Worm (Caenorhabditis elegans) whole organism, young adult: ENCODE data around the gene B0228.6.

ENCODE experiments used
- B0336.3 ChIP-seq: fragments of 200-800 bp; sonication (Bioruptor generic); IDR thresholded peaks from 2 replicates; pipeline ENCODE4 v1.3.6; 2022; ENCODE audit warnings: missing genetic modification characterization, missing compliant biosample characterization
- C06A6.2 ChIP-seq: fragments of 200-800 bp; sonication (Bioruptor generic); conservative IDR thresholded peaks from 2 replicates; pipeline ENCODE4 v1.3.6; 2022; ENCODE audit warnings: missing genetic modification characterization, missing compliant biosample characterization
- F49E8.2 ChIP-seq: sonication (generic microtip); optimal IDR thresholded peaks from 3 replicates; lab custom pipeline; 2017; ENCODE audit warnings: missing genetic modification characterization, mild to moderate bottlenecking, missing compliant biosample characterization, antibody characterized with exemption, moderate library complexity; ENCODE audit not compliant: insufficient read depth
- F52B5.7 ChIP-seq: sonication (generic microtip); optimal IDR thresholded peaks from 2 replicates; lab custom pipeline; 2016; ENCODE audit warnings: mild to moderate bottlenecking, missing genetic modification characterization, missing compliant biosample characterization
- F55B11.4 ChIP-seq: sonication (generic microtip); optimal IDR thresholded peaks from 2 replicates; lab custom pipeline; 2016; ENCODE audit warnings: missing compliant biosample characterization, missing genetic modification characterization, borderline replicate concordance; ENCODE audit not compliant: insufficient read depth
- K11D2.4 ChIP-seq: fragments of 200-800 bp; sonication (Bioruptor generic); IDR thresholded peaks from 2 replicates; pipeline ENCODE4 v1.3.6; 2022; ENCODE audit warnings: missing genetic modification reagents, missing genetic modification characterization, missing compliant biosample characterization
- Y56A3A.18 ChIP-seq: fragments of 200-800 bp; sonication (Bioruptor generic); IDR thresholded peaks from 2 replicates; pipeline ENCODE4 v1.3.6; 2022; ENCODE audit warnings: missing genetic modification reagents, missing genetic modification characterization, missing compliant biosample characterization
- attf-6 ChIP-seq: fragments of 200-800 bp; sonication (Bioruptor generic); IDR thresholded peaks from 2 replicates; pipeline ENCODE4 v1.3.6; 2022; ENCODE audit warnings: missing genetic modification reagents, missing genetic modification characterization, missing compliant biosample characterization
- ccch-3 ChIP-seq: fragments of 200-800 bp; sonication (Bioruptor generic); optimal IDR thresholded peaks from 2 replicates; lab custom pipeline; 2018; ENCODE audit warnings: mild to moderate bottlenecking, missing genetic modification characterization, missing compliant biosample characterization
- cebp-1 ChIP-seq, 2 experiments: fragments of 200-800 bp in 1 of 2; sonication (Bioruptor generic) in 1 of 2; sonication (generic microtip) in 1 of 2; IDR thresholded peaks in 1 of 2; optimal IDR thresholded peaks in 1 of 2; 2 replicates each; pipeline versions ENCODE4 v1.3.6 to Lab custom; 2017 to 2022; ENCODE audit warnings: missing compliant biosample characterization in 2 of 2, missing genetic modification characterization in 2 of 2, mild to moderate bottlenecking in 1 of 2, missing genetic modification reagents in 1 of 2, moderate library complexity in 1 of 2
- cebp-2 ChIP-seq: fragments of 200-800 bp; sonication (Bioruptor generic); IDR thresholded peaks from 2 replicates; pipeline ENCODE4 v1.3.6; 2022; ENCODE audit warnings: missing genetic modification characterization, missing compliant biosample characterization
- ceh-100 ChIP-seq: fragments of 200-800 bp; sonication (Bioruptor generic); IDR thresholded peaks from 2 replicates; pipeline ENCODE4 v1.3.6; 2022; ENCODE audit warnings: missing genetic modification reagents, missing genetic modification characterization, missing compliant biosample characterization
- ceh-27 ChIP-seq: fragments of 200-800 bp; sonication (Bioruptor generic); optimal IDR thresholded peaks from 2 replicates; lab custom pipeline; 2018; ENCODE audit warnings: mild to moderate bottlenecking, missing genetic modification characterization, moderate library complexity, missing compliant biosample characterization
- dox-1 ChIP-seq: fragments of 200-800 bp; sonication (Bioruptor generic); IDR thresholded peaks from 2 replicates; pipeline ENCODE4 v1.3.6; 2022; ENCODE audit warnings: missing genetic modification reagents, missing genetic modification characterization, missing compliant biosample characterization
- egrh-3 ChIP-seq: fragments of 200-800 bp; sonication (Bioruptor generic); IDR thresholded peaks from 2 replicates; pipeline ENCODE4 v1.3.6; 2022; ENCODE audit warnings: missing genetic modification reagents, missing genetic modification characterization, missing compliant biosample characterization
- ets-4 ChIP-seq: fragments of 200-800 bp; sonication (Bioruptor generic); optimal IDR thresholded peaks from 2 replicates; lab custom pipeline; 2018; ENCODE audit warnings: mild to moderate bottlenecking, missing genetic modification characterization, missing compliant biosample characterization
- gei-17 ChIP-seq: fragments of 200-800 bp; sonication (Bioruptor generic); optimal IDR thresholded peaks from 2 replicates; lab custom pipeline; 2018; ENCODE audit warnings: mild to moderate bottlenecking, missing genetic modification characterization, missing compliant biosample characterization
- hsf-1 ChIP-seq: fragments of 200-800 bp; sonication (Bioruptor generic); IDR thresholded peaks from 2 replicates; pipeline ENCODE4 v1.3.6; 2022; ENCODE audit warnings: missing genetic modification reagents, missing genetic modification characterization, missing compliant biosample characterization
- let-607 ChIP-seq, 2 experiments: fragments of 200-800 bp in 1 of 2; sonication (Bioruptor generic) in 1 of 2; sonication (generic microtip) in 1 of 2; optimal IDR thresholded peaks; 2 replicates each; lab custom pipeline; 2016 to 2018; ENCODE audit warnings: mild to moderate bottlenecking in 2 of 2, missing compliant biosample characterization in 2 of 2, missing genetic modification characterization in 2 of 2, moderate library complexity in 2 of 2, missing genotype in 1 of 2
- lin-35 ChIP-seq, 3 experiments: fragments of 150-350 bp in 2 of 3; sonication (generic microtip) in 1 of 3; optimal IDR thresholded peaks; 2 replicates each; lab custom pipeline; 2014 to 2018; ENCODE audit warnings: missing biosample characterization in 3 of 3, missing genetic modification characterization in 3 of 3, missing genetic modification reagents in 3 of 3
- madf-10 ChIP-seq: sonication (generic microtip); optimal IDR thresholded peaks from 2 replicates; lab custom pipeline; 2016; ENCODE audit warnings: mild to moderate bottlenecking, missing genetic modification characterization, missing compliant biosample characterization
- mes-4 ChIP-seq: sonication (generic microtip); optimal IDR thresholded peaks from 2 replicates; lab custom pipeline; 2016; ENCODE audit warnings: missing genotype, missing genetic modification characterization, missing compliant biosample characterization
- mxl-1 ChIP-seq: sonication (generic microtip); optimal IDR thresholded peaks from 2 replicates; lab custom pipeline; 2016; ENCODE audit warnings: missing genetic modification characterization, missing compliant biosample characterization
- nfyb-1 ChIP-seq: fragments of 200-800 bp; sonication (Bioruptor generic); IDR thresholded peaks from 2 replicates; pipeline ENCODE4 v1.3.6; 2022; ENCODE audit warnings: missing genetic modification reagents, missing genetic modification characterization, missing compliant biosample characterization
- nhr-80 ChIP-seq: sonication (generic microtip); optimal IDR thresholded peaks from 2 replicates; lab custom pipeline; 2016; ENCODE audit warnings: missing genetic modification characterization, missing compliant biosample characterization
- rcor-1 ChIP-seq: fragments of 200-800 bp; sonication (Bioruptor generic); IDR thresholded peaks from 2 replicates; pipeline ENCODE4 v1.3.6; 2022; ENCODE audit warnings: missing genetic modification reagents, missing genetic modification characterization, missing compliant biosample characterization
- tbp1 ChIP-seq: fragments of 200-800 bp; sonication (Bioruptor generic); optimal IDR thresholded peaks from 2 replicates; lab custom pipeline; 2018; ENCODE audit warnings: mild to moderate bottlenecking, missing genetic modification characterization, missing compliant biosample characterization
- unc-62 ChIP-seq: fragments of 150-350 bp; optimal IDR thresholded peaks from 2 replicates; lab custom pipeline; 2014; ENCODE audit warnings: missing biosample characterization, missing genetic modification reagents, missing genetic modification characterization

Gene B0228.6

ce11 chrII:7781102-7781616 is 26.2 kb upstream of the B0228.6 start, which contains the start of the genes snpc-1.1 and spdl-1 (continued):
- TF ChIP-seq mxl-1 (tag; lab: Kevin White, UChicago) = no peak

DNA sequence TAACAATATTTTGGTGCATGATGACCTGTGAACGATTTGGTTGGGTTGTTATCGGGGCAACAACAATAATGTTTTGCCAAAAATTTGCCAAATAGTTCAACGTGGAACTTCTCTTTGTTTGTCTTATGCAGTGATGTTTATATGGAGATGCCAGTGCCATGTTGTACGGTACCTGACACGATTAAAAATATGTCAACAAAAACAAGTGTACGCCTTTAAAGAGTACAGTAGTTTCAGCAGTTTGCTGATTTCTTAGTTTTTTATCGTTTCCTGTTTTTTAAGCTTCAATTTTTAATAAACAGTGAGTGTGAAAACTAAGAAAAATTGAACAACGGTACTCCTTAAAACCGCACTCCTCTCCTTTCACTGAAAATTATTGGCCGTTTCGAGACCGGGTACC is 23.3 kb upstream of the B0228.6 start:
- TF ChIP-seq madf-10 (tag; lab: Kevin White, UChicago) (no peak), egrh-3 (GFP tag; lab: Robert Waterston, UW) (no peak), ets-4 (no peak), Y56A3A.18 (GFP tag; lab: Robert Waterston, UW) (0 out of 2 replicates have a peak, but pooled peaks have one; percentile 51), ceh-100 (no peak), B0336.3 (GFP tag; lab: Robert Waterston, UW) (no peak), ccch-3 (GFP tag; lab: Kevin White, UChicago) (no peak)

- peak; percentile 2 for TF ChIP-seq tbp1
- TF ChIP-seq cebp-1 (GFP tag; IDR thresholded peaks at IDR 0.05; lab: Robert Waterston, UW) = no peak
- peak; percentile 22 for TF ChIP-seq cebp-1 (tag; optimal IDR thresholded peaks at IDR 0.05; lab: Kevin White, UChicago)
- no peak; the same call in 1 of the 2 replicates for TF ChIP-seq dox-1 (GFP tag; lab: Robert Waterston, UW)
- peak in 1 of 2 experiments; percentile 13 for TF ChIP-seq let-607 (tag; optimal IDR thresholded peaks at IDR 0.05; lab: Kevin White, UChicago)
- TF ChIP-seq K11D2.4 = 0 out of 2 replicates have a peak, but pooled peaks have one; percentile 41
- TF ChIP-seq lin-35 (GFP tag; optimal IDR thresholded peaks at IDR 0.05; lab: Kevin White, UChicago) = peak in 1 of 3 experiments; percentile 41
- TF ChIP-seq ceh-27 (GFP tag; lab: Kevin White, UChicago) = no peak
- peak; percentile 26; the same call in 1 of the 2 replicates for TF ChIP-seq Y56A3A.18 (GFP tag; lab: Robert Waterston, UW)
- peak; percentile 71 for TF ChIP-seq nhr-80
- TF ChIP-seq, all 124 proteins: peak for 7
These were observed 22.5 kb upstream of the B0228.6 start, which contains the start of gene mthf-1 for ce11 chrII:7777320-7777978. Gene mthf-1 (minus strand): TSS chrII:7777823.

- TF ChIP-seq attf-6 (GFP tag; lab: Robert Waterston, UW) (no peak), unc-62 (GFP tag; lab: Kevin White, UChicago) (no peak), K11D2.4 (0 out of 2 replicates have a peak, but pooled peaks have one; percentile 16), ceh-27 (GFP tag; lab: Kevin White, UChicago) (no peak), C06A6.2 (no peak), cebp-2 (GFP tag; lab: Robert Waterston, UW) (0 out of 2 replicates have a peak, but pooled peaks have one; percentile 26), ets-4 (peak; percentile 14), rcor-1 (GFP tag; lab: Robert Waterston, UW) (no peak), F55B11.4 (tag; lab: Kevin White, UChicago) (no peak), madf-10 (tag; lab: Kevin White, UChicago) (no peak), mes-4 (tag; lab: Kevin White, UChicago) (no peak), nfyb-1 (GFP tag; lab: Robert Waterston, UW) (peak; percentile 25; the same call in 1 of the 2 replicates), gei-17 (GFP tag; lab: Kevin White, UChicago) (no peak), F52B5.7 (tag; lab: Kevin White, UChicago) (no peak)
These were observed 21.7 kb upstream of the B0228.6 start for ce11 chrII:7776715-7777114.

DNA sequence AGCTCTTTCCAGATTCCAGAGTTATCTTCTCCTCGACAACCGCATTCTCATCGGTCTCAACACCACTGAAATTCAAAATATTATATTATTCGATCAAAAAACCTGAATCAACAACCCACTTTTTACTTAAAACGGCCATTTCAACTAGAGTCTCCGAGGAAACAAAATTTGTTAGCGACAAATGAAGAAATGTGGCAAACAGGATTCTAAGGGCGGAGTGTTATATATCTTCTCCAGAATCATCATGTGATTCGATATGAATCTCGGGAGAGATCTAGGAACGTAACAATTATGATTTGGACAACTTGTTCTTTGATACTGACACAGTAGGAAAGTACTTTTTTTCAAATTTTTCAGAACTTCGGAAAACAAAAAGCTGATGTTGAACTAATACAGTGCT is 21.3 kb upstream of the B0228.6 start:
- TF ChIP-seq F49E8.2 = no peak
- 0 out of 2 replicates have a peak, but pooled peaks have one; percentile 9 for TF ChIP-seq hsf-1 (GFP tag; lab: Robert Waterston, UW)
